Worm (Caenorhabditis elegans) whole organism, midembryonic: ENCODE measurements around the gene rha-1.

Source experiments
- T22C8.4 ChIP-seq: fragments of 200-800 bp; sonication (Bioruptor generic); IDR thresholded peaks from 2 replicates; pipeline ENCODE4 v1.3.6; 2022; ENCODE audit warnings: missing genetic modification characterization, missing compliant biosample characterization
- cog-1 ChIP-seq: sonication (generic microtip); optimal IDR thresholded peaks from 2 replicates; lab custom pipeline; 2016; ENCODE audit warnings: missing genetic modification characterization, missing compliant biosample characterization
- flt-1 ChIP-seq: fragments of 200-800 bp; sonication (Bioruptor generic); IDR thresholded peaks from 2 replicates; pipeline ENCODE4 v1.3.6; 2022; ENCODE audit warnings: missing genetic modification characterization, missing compliant biosample characterization
- klf-2 ChIP-seq: fragments of 200-800 bp; sonication (Bioruptor generic); conservative IDR thresholded peaks from 2 replicates; pipeline ENCODE4 v1.3.6; 2022; ENCODE audit warnings: missing genetic modification reagents, missing genetic modification characterization, missing compliant biosample characterization
- med-1 ChIP-seq: sonication (generic microtip); optimal IDR thresholded peaks from 2 replicates; lab custom pipeline; 2017; ENCODE audit warnings: missing genetic modification characterization, mild to moderate bottlenecking, missing compliant biosample characterization, antibody characterized with exemption, missing genetic modification reagents; ENCODE audit not compliant: insufficient read depth
- ref-1 ChIP-seq: fragments of 200-800 bp; sonication (Bioruptor generic); conservative IDR thresholded peaks from 2 replicates; pipeline ENCODE4 v1.3.6; 2022; ENCODE audit warnings: missing genetic modification reagents, missing genetic modification characterization, missing compliant biosample characterization
- tab-1 ChIP-seq: fragments of 200-800 bp; sonication (Bioruptor generic); IDR thresholded peaks from 2 replicates; pipeline ENCODE4 v1.3.6; 2022; ENCODE audit warnings: missing genetic modification characterization, missing compliant biosample characterization
- ztf-23 ChIP-seq: fragments of 200-800 bp; sonication (Bioruptor generic); IDR thresholded peaks from 2 replicates; pipeline ENCODE4 v1.3.6; 2022; ENCODE audit warnings: missing genetic modification reagents, missing genetic modification characterization, missing compliant biosample characterization
- ztf-29 ChIP-seq: fragments of 200-800 bp; sonication (Bioruptor generic); IDR thresholded peaks from 2 replicates; pipeline ENCODE4 v1.3.6; 2022; ENCODE audit warnings: missing genetic modification reagents, missing genetic modification characterization, missing compliant biosample characterization

- TF ChIP-seq ztf-23 (no peak), med-1 (GFP tag; lab: Kevin White, UChicago) (no peak), klf-2 (GFP tag; lab: Robert Waterston, UW) (no peak), ztf-29 (GFP tag; lab: Robert Waterston, UW) (no peak), flt-1 (GFP tag; lab: Robert Waterston, UW) (no peak), T22C8.4 (GFP tag; lab: Robert Waterston, UW) (no peak), cog-1 (no peak), ref-1 (GFP tag; lab: Robert Waterston, UW) (no peak), tab-1 (GFP tag; lab: Robert Waterston, UW) (no peak)
These were observed 33.9 kb upstream of the rha-1 start for ce11 chrII:8917339-8917738.
